Fruit fly (Drosophila melanogaster) whole organism, embryonic: ENCODE measurements around the gene CG17221.

Experiments used
- CG12155 ChIP-seq: fragments of 200-800 bp; sonication (Bioruptor generic); optimal IDR thresholded peaks from 3 replicates; lab custom pipeline; 2016; ENCODE audit warnings: missing biosample characterization, missing genetic modification characterization
- CTCF ChIP-seq: fragments of 200-800 bp; sonication (Bioruptor generic); optimal IDR thresholded peaks from 2 replicates; lab custom pipeline; 2017; ENCODE audit warnings: missing biosample characterization, mild to moderate bottlenecking, missing genetic modification characterization, moderate library complexity
- hth ChIP-seq: fragments of >200 bp; optimal IDR thresholded peaks from 2 replicates; lab custom pipeline; 2017; ENCODE audit warnings: inconsistent platforms
- insv ChIP-seq, 2 experiments: fragments of 200-800 bp; sonication (Bioruptor generic); optimal IDR thresholded peaks; 3 replicates each; lab custom pipeline; 2016 to 2018; ENCODE audit warnings: missing biosample characterization in 2 of 2, missing genetic modification characterization in 2 of 2

- no peak for TF ChIP-seq hth (lab: Kevin White, UChicago)
- TF ChIP-seq insv (GFP tag; optimal IDR thresholded peaks at IDR 0.05; lab: Kevin White, UChicago), result no peak
- TF ChIP-seq CTCF (GFP tag; lab: Kevin White, UChicago), result no peak
- TF ChIP-seq CG12155 (GFP tag; lab: Kevin White, UChicago), result no peak
Measured at dm6 chr2L:3018212-3018611, 21.6 kb upstream of the CG17221 start, which contains the start of the genes CG17224 and CG17264.
